Worm (Caenorhabditis elegans) whole organism, L4 larva: Measurements from ENCODE around the gene C45B11.2.
A peak's percentile ranks its signal among the peaks of the same experiment; 100 is the strongest.

ENCODE experiments used
- D1046.2 ChIP-seq: fragments of 200-800 bp; sonication (Bioruptor generic); IDR thresholded peaks from 2 replicates; pipeline ENCODE4 v1.3.6; 2022; ENCODE audit warnings: missing genetic modification characterization, missing compliant biosample characterization
- T20F7.1 ChIP-seq: fragments of 200-800 bp; sonication (Bioruptor generic); optimal IDR thresholded peaks from 2 replicates; lab custom pipeline; 2018; ENCODE audit warnings: mild to moderate bottlenecking, missing genetic modification characterization, missing compliant biosample characterization
- T26A8.4 ChIP-seq: fragments of 200-800 bp; sonication (Bioruptor generic); IDR thresholded peaks from 2 replicates; pipeline ENCODE4 v1.3.6; 2022; ENCODE audit warnings: missing genetic modification characterization, missing compliant biosample characterization
- Y105C5A.15 ChIP-seq: fragments of 200-800 bp; sonication (Bioruptor generic); IDR thresholded peaks from 2 replicates; pipeline ENCODE4 v1.3.6; 2022; ENCODE audit warnings: missing genetic modification characterization, missing compliant biosample characterization
- ZK337.2 ChIP-seq: fragments of 200-800 bp; sonication (Bioruptor generic); IDR thresholded peaks from 2 replicates; pipeline ENCODE4 v1.3.6; 2022; ENCODE audit warnings: missing genetic modification reagents, missing genetic modification characterization, missing compliant biosample characterization
- aha-1 ChIP-seq: fragments of 150-350 bp; peaks from one replicate; lab custom pipeline; 2014; ENCODE audit warnings: missing biosample characterization, missing genetic modification characterization
- ceh-20 ChIP-seq: fragments of 200-800 bp; sonication (Bioruptor generic); IDR thresholded peaks from 2 replicates; pipeline ENCODE4 v1.3.6; 2022; ENCODE audit warnings: missing genetic modification reagents, missing genetic modification characterization, missing compliant biosample characterization
- ceh-44 ChIP-seq: fragments of 200-800 bp; sonication (Bioruptor generic); IDR thresholded peaks from 2 replicates; pipeline ENCODE4 v1.3.6; 2022; ENCODE audit warnings: missing genetic modification reagents, missing genetic modification characterization, missing compliant biosample characterization
- ceh-82 ChIP-seq: sonication (generic microtip); optimal IDR thresholded peaks from 2 replicates; lab custom pipeline; 2017; ENCODE audit warnings: missing biosample characterization, missing genetic modification characterization
- ces-1 ChIP-seq: fragments of 150-350 bp; sonication (generic microtip); optimal IDR thresholded peaks from 4 replicates; lab custom pipeline; 2014; ENCODE audit warnings: missing biosample characterization, missing genetic modification reagents, missing genetic modification characterization
- daf-19 ChIP-seq: fragments of 200-800 bp; sonication (Bioruptor generic); conservative IDR thresholded peaks from 2 replicates; pipeline ENCODE4 v1.3.6; 2022; ENCODE audit warnings: missing genetic modification characterization, missing compliant biosample characterization
- dmd-6 ChIP-seq: fragments of 200-800 bp; sonication (Bioruptor generic); IDR thresholded peaks from 2 replicates; pipeline ENCODE4 v1.3.6; 2022; ENCODE audit warnings: missing genetic modification reagents, missing genetic modification characterization, missing compliant biosample characterization
- dmd-8 ChIP-seq: fragments of 200-800 bp; sonication (Bioruptor generic); IDR thresholded peaks from 2 replicates; pipeline ENCODE4 v1.3.6; 2022; ENCODE audit warnings: missing genetic modification characterization, missing compliant biosample characterization
- dve-1 ChIP-seq: sonication (generic microtip); optimal IDR thresholded peaks from 2 replicates; lab custom pipeline; 2017; ENCODE audit warnings: antibody characterized with exemption, mild to moderate bottlenecking, missing genetic modification characterization, missing compliant biosample characterization; ENCODE audit not compliant: insufficient read depth
- fkh-10 ChIP-seq: fragments of 150-350 bp; optimal IDR thresholded peaks from 2 replicates; lab custom pipeline; 2014; ENCODE audit warnings: missing biosample characterization, missing genetic modification reagents, missing genetic modification characterization
- gei-8 ChIP-seq: fragments of 200-800 bp; sonication (Bioruptor generic); optimal IDR thresholded peaks from 2 replicates; lab custom pipeline; 2018; ENCODE audit warnings: mild to moderate bottlenecking, missing genetic modification characterization, missing compliant biosample characterization
- hif-1 ChIP-seq, 2 experiments: sonication (generic microtip); optimal IDR thresholded peaks; 2 replicates each; lab custom pipeline; 2016 to 2017; ENCODE audit warnings: missing compliant biosample characterization in 2 of 2, missing genetic modification characterization in 2 of 2, missing genetic modification reagents in 2 of 2, missing genotype in 2 of 2, mild to moderate bottlenecking in 1 of 2
- hlh-11 ChIP-seq: fragments of 200-800 bp; sonication (Bioruptor generic); optimal IDR thresholded peaks from 2 replicates; lab custom pipeline; 2018; ENCODE audit warnings: mild to moderate bottlenecking, missing genetic modification characterization, missing compliant biosample characterization
- hlh-30 ChIP-seq: sonication (generic microtip); optimal IDR thresholded peaks from 2 replicates; lab custom pipeline; 2017; ENCODE audit warnings: antibody characterized with exemption, mild to moderate bottlenecking, missing genetic modification characterization, missing compliant biosample characterization; ENCODE audit not compliant: insufficient read depth
- hmg-1.1 ChIP-seq: fragments of 200-800 bp; sonication (Bioruptor generic); IDR thresholded peaks from 2 replicates; pipeline ENCODE4 v1.3.6; 2022; ENCODE audit warnings: missing genetic modification reagents, missing genetic modification characterization, missing compliant biosample characterization
- lim-7 ChIP-seq: fragments of 200-800 bp; sonication (Bioruptor generic); IDR thresholded peaks from 2 replicates; pipeline ENCODE4 v1.3.6; 2022; ENCODE audit warnings: missing genetic modification characterization, missing compliant biosample characterization
- lin-13 ChIP-seq: fragments of 150-350 bp; optimal IDR thresholded peaks from 2 replicates; lab custom pipeline; 2014; ENCODE audit warnings: missing biosample characterization, missing genetic modification reagents, missing genetic modification characterization
- lin-15B ChIP-seq: fragments of 150-350 bp; sonication (generic microtip); optimal IDR thresholded peaks from 3 replicates; lab custom pipeline; 2014; ENCODE audit warnings: missing biosample characterization, missing genetic modification characterization
- lin-29 ChIP-seq: fragments of 200-800 bp; sonication (Bioruptor generic); IDR thresholded peaks from 2 replicates; pipeline ENCODE4 v1.3.6; 2022; ENCODE audit warnings: missing genetic modification reagents, missing genetic modification characterization, missing compliant biosample characterization
- madf-5 ChIP-seq, 2 experiments: fragments of 200-800 bp; sonication (Bioruptor generic); IDR thresholded peaks; 2 replicates each; pipeline ENCODE4 v1.3.6; 2022; ENCODE audit warnings: missing compliant biosample characterization in 2 of 2, missing genetic modification characterization in 2 of 2
- madf-9 ChIP-seq: fragments of 200-800 bp; sonication (Bioruptor generic); conservative IDR thresholded peaks from 2 replicates; pipeline ENCODE4 v1.3.6; 2022; ENCODE audit warnings: missing genetic modification reagents, missing genetic modification characterization, missing compliant biosample characterization
- mdl-1 ChIP-seq, 2 experiments: fragments of 150-350 bp in 1 of 2; sonication (generic microtip) in 1 of 2; optimal IDR thresholded peaks; 2 replicates each; lab custom pipeline; 2014 to 2017; ENCODE audit warnings: missing biosample characterization in 2 of 2, missing genetic modification characterization in 2 of 2
- mes-2 ChIP-seq: sonication (generic microtip); optimal IDR thresholded peaks from 2 replicates; lab custom pipeline; 2016; ENCODE audit warnings: missing genotype, mild to moderate bottlenecking, missing genetic modification characterization, missing compliant biosample characterization; ENCODE audit not compliant: poor library complexity, severe bottlenecking
- mxl-3 ChIP-seq: fragments of 200-800 bp; sonication (Bioruptor generic); optimal IDR thresholded peaks from 2 replicates; lab custom pipeline; 2018; ENCODE audit warnings: mild to moderate bottlenecking, missing genetic modification characterization, missing compliant biosample characterization
- nhr-11 ChIP-seq: fragments of 150-350 bp; optimal IDR thresholded peaks from 2 replicates; lab custom pipeline; 2014; ENCODE audit warnings: missing biosample characterization, missing genetic modification characterization
- nhr-25 ChIP-seq: sonication (generic microtip); optimal IDR thresholded peaks from 2 replicates; lab custom pipeline; 2017; ENCODE audit warnings: missing genetic modification characterization, mild to moderate bottlenecking, missing compliant biosample characterization, antibody characterized with exemption, moderate library complexity, borderline replicate concordance; ENCODE audit not compliant: insufficient read depth
- nhr-41 ChIP-seq: fragments of 200-800 bp; sonication (Bioruptor generic); IDR thresholded peaks from 2 replicates; pipeline ENCODE4 v1.3.6; 2022; ENCODE audit warnings: missing genetic modification reagents, missing genetic modification characterization, missing compliant biosample characterization
- nhr-42 ChIP-seq: fragments of 200-800 bp; sonication (Bioruptor generic); IDR thresholded peaks from 2 replicates; pipeline ENCODE4 v1.3.6; 2022; ENCODE audit warnings: missing genetic modification characterization, missing compliant biosample characterization
- php-3 ChIP-seq: fragments of 200-800 bp; sonication (Bioruptor generic); IDR thresholded peaks from 2 replicates; pipeline ENCODE4 v1.3.6; 2022; ENCODE audit warnings: missing genetic modification reagents, missing genetic modification characterization, missing compliant biosample characterization
- skn-1 ChIP-seq: fragments of 150-350 bp; optimal IDR thresholded peaks from 2 replicates; lab custom pipeline; 2014; ENCODE audit warnings: missing biosample characterization, missing genetic modification characterization
- spr-1 ChIP-seq: sonication (generic microtip); optimal IDR thresholded peaks from 2 replicates; lab custom pipeline; 2016; ENCODE audit warnings: mild to moderate bottlenecking, missing genetic modification characterization, missing compliant biosample characterization
- spr-3 ChIP-seq: fragments of 200-800 bp; sonication (Bioruptor generic); optimal IDR thresholded peaks from 2 replicates; lab custom pipeline; 2018; ENCODE audit warnings: mild to moderate bottlenecking, missing genetic modification characterization, missing compliant biosample characterization
- tag-97 ChIP-seq: fragments of 200-800 bp; sonication (Bioruptor generic); IDR thresholded peaks from 2 replicates; pipeline ENCODE4 v1.3.6; 2022; ENCODE audit warnings: missing genetic modification characterization, missing compliant biosample characterization
- unc-130 ChIP-seq: sonication (generic microtip); optimal IDR thresholded peaks from 2 replicates; lab custom pipeline; 2016; ENCODE audit warnings: missing genetic modification reagents, missing genetic modification characterization, missing compliant biosample characterization
- unc-62 ChIP-seq, 3 experiments: fragments of 150-350 bp in 1 of 3; sonication (generic microtip); optimal IDR thresholded peaks in 2 of 3; peaks in 1 of 3; 1 replicate in 1 of 3; 2 replicates in 2 of 3; lab custom pipeline; 2014 to 2017; ENCODE audit warnings: missing biosample characterization in 3 of 3, missing genetic modification characterization in 3 of 3, missing genetic modification reagents in 3 of 3, missing genotype in 1 of 3
- vab-7 ChIP-seq: fragments of 200-800 bp; sonication (Bioruptor generic); IDR thresholded peaks from 2 replicates; pipeline ENCODE4 v1.3.6; 2022; ENCODE audit warnings: missing genetic modification reagents, missing genetic modification characterization, missing compliant biosample characterization
- zfp-3 ChIP-seq: fragments of 200-800 bp; sonication (Bioruptor generic); conservative IDR thresholded peaks from 2 replicates; pipeline ENCODE4 v1.3.6; 2022; ENCODE audit warnings: missing genetic modification reagents, missing genetic modification characterization, missing compliant biosample characterization
- zip-2 ChIP-seq: fragments of 150-350 bp; optimal IDR thresholded peaks from 2 replicates; lab custom pipeline; 2014; ENCODE audit warnings: missing biosample characterization, missing genetic modification characterization

The C45B11.2 gene

DNA sequence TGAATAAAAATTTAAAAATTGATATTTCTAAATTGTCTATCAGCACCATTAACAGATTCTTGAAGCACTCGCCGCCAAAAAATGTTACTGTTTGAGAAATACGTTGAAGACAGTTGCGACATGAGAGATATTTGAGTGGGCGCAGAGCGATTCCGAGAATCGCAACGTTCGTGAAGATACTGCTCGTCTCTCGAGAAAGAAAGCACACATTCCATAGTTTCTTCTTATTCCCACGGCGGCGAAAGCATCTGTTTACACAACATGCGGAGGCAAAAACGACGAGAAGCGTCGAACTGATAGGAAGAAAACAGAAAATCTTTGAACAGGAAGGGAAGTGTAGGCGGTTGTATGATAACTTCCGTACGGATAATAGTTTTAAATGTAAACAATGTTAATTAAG, 40.0 kb downstream of the C45B11.2 start (continued):
- no peak for TF ChIP-seq madf-9 (GFP tag; lab: Robert Waterston, UW)
- 0 out of 2 replicates have a peak, but pooled peaks have one; percentile 9 for TF ChIP-seq dmd-8 (GFP tag; lab: Robert Waterston, UW)
- TF ChIP-seq hlh-11 (tag; lab: Kevin White, UChicago): peak; percentile 78
- no peak for TF ChIP-seq hif-1 (tag; optimal IDR thresholded peaks at IDR 0.05; lab: Kevin White, UChicago)
- TF ChIP-seq T26A8.4 (GFP tag; lab: Robert Waterston, UW): peak; percentile 58
- no peak for TF ChIP-seq mdl-1 (tag; optimal IDR thresholded peaks at IDR 0.05; lab: Kevin White, UChicago)
- peak; percentile 11 for TF ChIP-seq dve-1 (tag; lab: Kevin White, UChicago)
- TF ChIP-seq lin-29 (GFP tag; lab: Robert Waterston, UW): no peak; the same call in 1 of the 2 replicates
- peak in 1 of 2 experiments; percentile 94 for TF ChIP-seq unc-62 (GFP tag; optimal IDR thresholded peaks at IDR 0.05 in 1 of 2; lab: Kevin White, UChicago)
- no peak for TF ChIP-seq unc-62 (tag; optimal IDR thresholded peaks at IDR 0.05; lab: Kevin White, UChicago)
- TF ChIP-seq php-3 (GFP tag; lab: Robert Waterston, UW): no peak
- TF ChIP-seq mes-2: no peak
- TF ChIP-seq lim-7 (GFP tag; lab: Robert Waterston, UW): no peak
- TF ChIP-seq unc-130: no peak
- no peak for TF ChIP-seq tag-97 (GFP tag; lab: Robert Waterston, UW)
- TF ChIP-seq ceh-20 (GFP tag; lab: Robert Waterston, UW): no peak; the same call in 1 of the 2 replicates
- peak; percentile 16 for TF ChIP-seq lin-13 (GFP tag; lab: Kevin White, UChicago)
- TF ChIP-seq dmd-6 (GFP tag; lab: Robert Waterston, UW): peak; percentile 32; the same call in 1 of the 2 replicates
- TF ChIP-seq madf-5 (GFP tag; IDR thresholded peaks at IDR 0.05; lab: Robert Waterston, UW): no peak
- no peak for TF ChIP-seq daf-19 (GFP tag; lab: Robert Waterston, UW)
- TF ChIP-seq zfp-3 (GFP tag; lab: Robert Waterston, UW): no peak
- no peak for TF ChIP-seq nhr-41 (GFP tag; lab: Robert Waterston, UW)
- no peak for TF ChIP-seq T20F7.1

DNA sequence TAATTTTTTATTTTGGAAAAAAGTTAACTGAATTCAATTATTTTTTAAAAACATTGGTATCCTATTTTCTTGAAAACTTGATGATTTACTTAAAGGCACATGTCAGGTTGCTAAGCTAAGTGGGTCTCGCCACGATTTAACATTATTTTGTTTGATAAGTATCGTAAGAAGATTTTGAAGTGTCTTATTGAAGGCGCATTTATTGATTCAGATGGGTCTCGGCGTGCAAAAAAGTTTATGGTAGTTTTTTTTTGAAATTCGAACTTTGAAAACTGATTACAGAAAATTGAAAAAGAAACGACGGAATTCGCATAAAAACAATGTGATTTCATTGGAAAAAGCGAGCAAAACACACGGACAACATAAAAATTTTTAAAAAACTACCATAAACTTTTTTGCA, 40.5 kb downstream of the C45B11.2 start:
- TF ChIP-seq hif-1 (tag; optimal IDR thresholded peaks at IDR 0.05; lab: Kevin White, UChicago): no peak
- no peak for TF ChIP-seq ces-1 (GFP tag; lab: Kevin White, UChicago)
- no peak for TF ChIP-seq daf-19 (GFP tag; lab: Robert Waterston, UW)
- TF ChIP-seq ceh-20 (GFP tag; lab: Robert Waterston, UW): no peak
- TF ChIP-seq hmg-1.1: no peak
- TF ChIP-seq lin-15B: no peak
- TF ChIP-seq, all 104 proteins: peak for 0

DNA sequence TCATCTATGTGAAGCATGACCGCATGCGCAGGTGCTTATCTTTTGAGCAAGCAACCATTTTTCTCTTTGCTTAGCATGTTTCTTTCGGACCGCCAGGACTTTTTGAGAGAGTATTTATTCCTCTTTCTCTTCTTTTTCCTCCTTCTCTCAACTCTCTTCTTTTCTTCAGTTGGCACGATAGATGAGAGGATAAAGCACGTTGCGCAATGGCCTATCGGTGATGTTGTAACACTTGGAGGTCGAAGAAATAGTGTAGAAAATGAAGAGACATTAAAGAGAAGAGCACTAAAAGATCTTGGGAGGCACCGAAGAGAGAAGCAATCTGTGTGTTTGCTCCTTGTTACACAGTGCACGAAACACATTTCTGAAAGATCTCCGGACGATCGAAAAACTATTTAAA, 41.2 kb downstream of the C45B11.2 start:
- TF ChIP-seq nhr-11 (tag; lab: Kevin White, UChicago): peak; percentile 66
- TF ChIP-seq spr-3 (GFP tag; lab: Kevin White, UChicago): no peak
- peak; percentile 24 for TF ChIP-seq mes-2
- peak; percentile 55 for TF ChIP-seq aha-1 (tag; lab: Kevin White, UChicago)
- TF ChIP-seq ces-1 (GFP tag; lab: Kevin White, UChicago): no peak
- TF ChIP-seq mdl-1 (tag; optimal IDR thresholded peaks at IDR 0.05; lab: Kevin White, UChicago): peak in 1 of 2 experiments; percentile 20
- peak; percentile 55 for TF ChIP-seq mxl-3 (GFP tag; lab: Kevin White, UChicago)
- TF ChIP-seq unc-62 (GFP tag; optimal IDR thresholded peaks at IDR 0.05 in 1 of 2; lab: Kevin White, UChicago): peak in 1 of 2 experiments; percentile 45
- TF ChIP-seq unc-62 (tag; optimal IDR thresholded peaks at IDR 0.05; lab: Kevin White, UChicago): no peak
- peak; percentile 33 for TF ChIP-seq hlh-30 (tag; lab: Kevin White, UChicago)
- peak; percentile 43 for TF ChIP-seq hlh-11 (tag; lab: Kevin White, UChicago)
- no peak for TF ChIP-seq ceh-44

DNA sequence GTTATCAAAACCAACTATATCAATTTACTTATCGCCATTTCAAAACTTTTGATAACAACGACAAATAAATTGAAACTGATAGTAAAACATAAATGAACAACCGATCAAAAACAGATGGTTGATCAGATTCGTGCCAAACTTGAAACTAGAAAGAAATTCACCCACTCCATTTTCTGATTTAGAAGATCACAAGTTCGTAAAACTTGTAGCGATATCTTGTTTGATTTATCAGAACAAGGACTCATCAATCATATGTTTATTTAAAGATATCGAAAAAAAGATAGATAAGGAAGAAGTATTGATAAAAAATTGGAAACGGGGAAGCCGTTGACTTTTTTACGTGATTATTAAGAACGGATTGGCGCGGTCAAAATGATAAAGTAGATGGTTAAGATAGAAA, 44.6 kb downstream of the C45B11.2 start:
- TF ChIP-seq fkh-10 (no peak), zfp-3 (GFP tag; lab: Robert Waterston, UW) (no peak), nhr-42 (no peak), mes-2 (no peak), ceh-20 (GFP tag; lab: Robert Waterston, UW) (peak; percentile 64; the same call in 1 of the 2 replicates), skn-1 (no peak), ceh-82 (tag; lab: Kevin White, UChicago) (no peak), spr-1 (no peak), D1046.2 (no peak), ZK337.2 (GFP tag; lab: Robert Waterston, UW) (no peak), daf-19 (GFP tag; lab: Robert Waterston, UW) (no peak), zip-2 (tag; lab: Kevin White, UChicago) (no peak), vab-7 (GFP tag; lab: Robert Waterston, UW) (no peak), lin-15B (no peak), nhr-25 (tag; lab: Kevin White, UChicago) (no peak), gei-8 (GFP tag; lab: Kevin White, UChicago) (no peak), Y105C5A.15 (GFP tag; lab: Robert Waterston, UW) (no peak)
